Worm (Caenorhabditis elegans) whole organism, L4 larva: ENCODE measurements around the gene T08G3.6.
A peak's percentile ranks its signal among the peaks of the same experiment; 100 is the strongest.

ENCODE experiments used
- F10B5.3 ChIP-seq: sonication (generic microtip); optimal IDR thresholded peaks from 2 replicates; lab custom pipeline; 2016; ENCODE audit warnings: mild to moderate bottlenecking, missing genetic modification characterization, missing compliant biosample characterization
- F44E2.7 ChIP-seq: fragments of 200-800 bp; sonication (Bioruptor generic); IDR thresholded peaks from 2 replicates; pipeline ENCODE4 v2.1.2; 2022; ENCODE audit warnings: missing genetic modification characterization, missing compliant biosample characterization
- F49E8.2 ChIP-seq: sonication (generic microtip); optimal IDR thresholded peaks from 2 replicates; lab custom pipeline; 2016; ENCODE audit warnings: missing compliant biosample characterization, mild to moderate bottlenecking, missing genetic modification characterization, borderline replicate concordance
- R02D3.7 ChIP-seq: fragments of 150-350 bp; sonication (generic microtip); optimal IDR thresholded peaks from 3 replicates; lab custom pipeline; 2014; ENCODE audit warnings: missing biosample characterization, missing genetic modification characterization
- ZK337.2 ChIP-seq: fragments of 200-800 bp; sonication (Bioruptor generic); IDR thresholded peaks from 2 replicates; pipeline ENCODE4 v1.3.6; 2022; ENCODE audit warnings: missing genetic modification reagents, missing genetic modification characterization, missing compliant biosample characterization
- ZK546.5 ChIP-seq, 2 experiments: sonication (generic microtip); optimal IDR thresholded peaks; 2 replicates each; lab custom pipeline; 2017; ENCODE audit warnings: missing biosample characterization in 2 of 2, missing genetic modification characterization in 2 of 2
- aha-1 ChIP-seq: fragments of 150-350 bp; peaks from one replicate; lab custom pipeline; 2014; ENCODE audit warnings: missing biosample characterization, missing genetic modification characterization
- aly-2 ChIP-seq: sonication (generic microtip); optimal IDR thresholded peaks from 2 replicates; lab custom pipeline; 2018; ENCODE audit warnings: missing biosample characterization, missing genetic modification characterization
- ama-1 ChIP-seq: fragments of 150-350 bp; optimal IDR thresholded peaks from 2 replicates; lab custom pipeline; 2014; ENCODE audit warnings: inconsistent platforms, mixed read lengths
- attf-4 ChIP-seq: sonication (generic microtip); optimal IDR thresholded peaks from 3 replicates; lab custom pipeline; 2017; ENCODE audit warnings: missing biosample characterization, missing genetic modification characterization
- ceh-44 ChIP-seq: fragments of 200-800 bp; sonication (Bioruptor generic); IDR thresholded peaks from 2 replicates; pipeline ENCODE4 v1.3.6; 2022; ENCODE audit warnings: missing genetic modification reagents, missing genetic modification characterization, missing compliant biosample characterization
- ceh-62 ChIP-seq: sonication (generic microtip); optimal IDR thresholded peaks from 2 replicates; lab custom pipeline; 2017; ENCODE audit warnings: missing biosample characterization, missing genetic modification characterization
- dmd-6 ChIP-seq: fragments of 200-800 bp; sonication (Bioruptor generic); IDR thresholded peaks from 2 replicates; pipeline ENCODE4 v1.3.6; 2022; ENCODE audit warnings: missing genetic modification reagents, missing genetic modification characterization, missing compliant biosample characterization
- dmd-8 ChIP-seq: fragments of 200-800 bp; sonication (Bioruptor generic); IDR thresholded peaks from 2 replicates; pipeline ENCODE4 v1.3.6; 2022; ENCODE audit warnings: missing genetic modification characterization, missing compliant biosample characterization
- dpl-1 ChIP-seq: fragments of 150-350 bp; optimal IDR thresholded peaks from 2 replicates; lab custom pipeline; 2014; ENCODE audit warnings: missing biosample characterization, missing genetic modification reagents, missing genetic modification characterization
- dve-1 ChIP-seq: sonication (generic microtip); optimal IDR thresholded peaks from 2 replicates; lab custom pipeline; 2017; ENCODE audit warnings: antibody characterized with exemption, mild to moderate bottlenecking, missing genetic modification characterization, missing compliant biosample characterization; ENCODE audit not compliant: insufficient read depth
- fkh-10 ChIP-seq: fragments of 150-350 bp; optimal IDR thresholded peaks from 2 replicates; lab custom pipeline; 2014; ENCODE audit warnings: missing biosample characterization, missing genetic modification reagents, missing genetic modification characterization
- fos-1 ChIP-seq: fragments of 150-350 bp; optimal IDR thresholded peaks from 2 replicates; lab custom pipeline; 2014; ENCODE audit warnings: missing biosample characterization, missing genetic modification characterization
- hif-1 ChIP-seq, 2 experiments: sonication (generic microtip); optimal IDR thresholded peaks; 2 replicates each; lab custom pipeline; 2016 to 2017; ENCODE audit warnings: missing compliant biosample characterization in 2 of 2, missing genetic modification characterization in 2 of 2, missing genetic modification reagents in 2 of 2, missing genotype in 2 of 2, mild to moderate bottlenecking in 1 of 2
- lin-29 ChIP-seq: fragments of 200-800 bp; sonication (Bioruptor generic); IDR thresholded peaks from 2 replicates; pipeline ENCODE4 v1.3.6; 2022; ENCODE audit warnings: missing genetic modification reagents, missing genetic modification characterization, missing compliant biosample characterization
- lin-39 ChIP-seq: fragments of 150-350 bp; optimal IDR thresholded peaks from 2 replicates; lab custom pipeline; 2014; ENCODE audit warnings: missing biosample characterization, missing genetic modification reagents, missing genetic modification characterization
- lir-3 ChIP-seq: sonication (generic microtip); optimal IDR thresholded peaks from 2 replicates; lab custom pipeline; 2016; ENCODE audit warnings: mild to moderate bottlenecking, missing genetic modification characterization, missing compliant biosample characterization
- mdl-1 ChIP-seq, 2 experiments: fragments of 150-350 bp in 1 of 2; sonication (generic microtip) in 1 of 2; optimal IDR thresholded peaks; 2 replicates each; lab custom pipeline; 2014 to 2017; ENCODE audit warnings: missing biosample characterization in 2 of 2, missing genetic modification characterization in 2 of 2
- mep-1 ChIP-seq: fragments of 150-350 bp; sonication (generic microtip); optimal IDR thresholded peaks from 3 replicates; lab custom pipeline; 2014; ENCODE audit warnings: missing biosample characterization, missing genetic modification characterization
- mxl-3 ChIP-seq: fragments of 200-800 bp; sonication (Bioruptor generic); optimal IDR thresholded peaks from 2 replicates; lab custom pipeline; 2018; ENCODE audit warnings: mild to moderate bottlenecking, missing genetic modification characterization, missing compliant biosample characterization
- nhr-10 ChIP-seq: fragments of 150-350 bp; optimal IDR thresholded peaks from 2 replicates; lab custom pipeline; 2014; ENCODE audit warnings: missing biosample characterization, missing genetic modification characterization
- nhr-76 ChIP-seq: fragments of 150-350 bp; optimal IDR thresholded peaks from 2 replicates; lab custom pipeline; 2014; ENCODE audit warnings: missing biosample characterization, missing genetic modification characterization
- php-3 ChIP-seq: fragments of 200-800 bp; sonication (Bioruptor generic); IDR thresholded peaks from 2 replicates; pipeline ENCODE4 v1.3.6; 2022; ENCODE audit warnings: missing genetic modification reagents, missing genetic modification characterization, missing compliant biosample characterization
- saeg-2 ChIP-seq: fragments of 200-800 bp; sonication (Bioruptor generic); IDR thresholded peaks from 2 replicates; pipeline ENCODE4 v1.3.6; 2022; ENCODE audit warnings: missing genetic modification reagents, missing genetic modification characterization, missing compliant biosample characterization
- snpc-4 ChIP-seq: fragments of 150-350 bp; optimal IDR thresholded peaks from 2 replicates; lab custom pipeline; 2014; ENCODE audit warnings: missing biosample characterization, missing genetic modification characterization
- tra-1 ChIP-seq: fragments of 200-800 bp; sonication (Bioruptor generic); IDR thresholded peaks from 2 replicates; pipeline ENCODE4 v1.3.6; 2022; ENCODE audit warnings: missing genetic modification reagents, missing genetic modification characterization, missing compliant biosample characterization
- unc-130 ChIP-seq: sonication (generic microtip); optimal IDR thresholded peaks from 2 replicates; lab custom pipeline; 2016; ENCODE audit warnings: missing genetic modification reagents, missing genetic modification characterization, missing compliant biosample characterization
- unc-62 ChIP-seq, 3 experiments: fragments of 150-350 bp in 1 of 3; sonication (generic microtip); optimal IDR thresholded peaks in 2 of 3; peaks in 1 of 3; 1 replicate in 1 of 3; 2 replicates in 2 of 3; lab custom pipeline; 2014 to 2017; ENCODE audit warnings: missing biosample characterization in 3 of 3, missing genetic modification characterization in 3 of 3, missing genetic modification reagents in 3 of 3, missing genotype in 1 of 3
- zip-11 ChIP-seq: fragments of 200-800 bp; sonication (Bioruptor generic); IDR thresholded peaks from 2 replicates; pipeline ENCODE4 v1.3.6; 2022; ENCODE audit warnings: missing genetic modification characterization, missing compliant biosample characterization
- zip-2 ChIP-seq: fragments of 150-350 bp; optimal IDR thresholded peaks from 2 replicates; lab custom pipeline; 2014; ENCODE audit warnings: missing biosample characterization, missing genetic modification characterization

The T08G3.6 gene

DNA sequence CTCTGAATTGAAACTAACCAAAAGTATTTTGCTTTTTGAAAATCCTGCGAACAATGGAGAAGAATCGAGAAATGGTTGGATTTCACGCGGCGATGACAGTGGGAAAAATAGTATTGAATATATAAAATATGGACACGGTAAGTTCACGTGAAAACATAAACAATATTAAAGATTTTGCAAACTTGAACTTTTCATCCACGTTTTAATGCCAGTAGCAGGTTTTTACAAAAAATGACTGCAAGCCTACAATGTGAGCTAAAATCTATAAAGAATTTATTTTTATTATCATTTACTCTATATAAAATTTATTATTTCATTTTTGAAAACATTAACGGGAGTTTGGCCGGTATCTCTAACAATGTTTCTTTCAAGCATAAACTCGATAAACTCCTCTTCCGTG is 16.3 kb upstream of the T08G3.6 start, which contains the start of gene F26D2.10:
F26D2.10 (minus strand) TSS at position 101 of the 400 bp plus-strand sequence.
- TF ChIP-seq unc-130 (GFP tag; lab: Kevin White, UChicago) (no peak), dve-1 (no peak), lir-3 (tag; lab: Kevin White, UChicago) (no peak), R02D3.7 (tag; lab: Kevin White, UChicago) (no peak), ZK546.5 (tag; optimal IDR thresholded peaks at IDR 0.05; lab: Kevin White, UChicago) (no peak), php-3 (no peak), F44E2.7 (GFP tag; lab: Robert Waterston, UW) (no peak), nhr-76 (tag; lab: Kevin White, UChicago) (no peak), ceh-44 (GFP tag; lab: Robert Waterston, UW) (no peak), ama-1 (no peak), mep-1 (tag; lab: Kevin White, UChicago) (no peak), aly-2 (no peak), fkh-10 (GFP tag; lab: Kevin White, UChicago) (no peak), lin-29 (no peak), saeg-2 (GFP tag; lab: Robert Waterston, UW) (no peak), attf-4 (tag; lab: Kevin White, UChicago) (no peak), hif-1 (tag; optimal IDR thresholded peaks at IDR 0.05; lab: Kevin White, UChicago) (no peak), dmd-8 (GFP tag; lab: Robert Waterston, UW) (no peak)

DNA sequence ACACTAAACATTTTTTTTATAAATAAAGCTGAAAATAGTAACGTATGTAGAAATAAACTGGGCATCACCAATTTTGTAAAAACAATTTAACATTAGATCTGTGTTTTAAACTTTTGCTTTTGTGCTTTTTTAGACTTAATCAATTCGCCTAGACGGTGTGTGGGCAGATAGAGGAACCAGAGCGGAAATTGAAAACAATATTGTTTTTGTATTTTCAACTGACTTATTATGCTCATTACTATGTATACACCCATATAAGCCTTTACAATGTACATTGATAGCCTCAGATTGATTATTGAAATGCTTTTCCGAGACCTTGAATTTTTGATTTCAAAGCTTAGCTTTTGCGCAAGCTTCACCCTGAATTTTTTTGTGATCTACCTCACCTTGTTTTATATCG is 15.8 kb upstream of the T08G3.6 start, which contains the start of gene str-73:
str-73 (plus strand) TSS at position 301 of the 400 bp plus-strand sequence.
- TF ChIP-seq mep-1 (tag; lab: Kevin White, UChicago) = no peak
- no peak for TF ChIP-seq nhr-10 (tag; lab: Kevin White, UChicago)
- no peak for TF ChIP-seq dve-1
- no peak for TF ChIP-seq fos-1 (tag; lab: Kevin White, UChicago)
- no peak for TF ChIP-seq F49E8.2 (tag; lab: Kevin White, UChicago)
- TF ChIP-seq dpl-1 (GFP tag; lab: Kevin White, UChicago) = no peak
- no peak for TF ChIP-seq mxl-3 (GFP tag; lab: Kevin White, UChicago)
- TF ChIP-seq F44E2.7 (GFP tag; lab: Robert Waterston, UW) = no peak
- TF ChIP-seq zip-11 (GFP tag; lab: Robert Waterston, UW) = no peak
- no peak for TF ChIP-seq lin-39

DNA sequence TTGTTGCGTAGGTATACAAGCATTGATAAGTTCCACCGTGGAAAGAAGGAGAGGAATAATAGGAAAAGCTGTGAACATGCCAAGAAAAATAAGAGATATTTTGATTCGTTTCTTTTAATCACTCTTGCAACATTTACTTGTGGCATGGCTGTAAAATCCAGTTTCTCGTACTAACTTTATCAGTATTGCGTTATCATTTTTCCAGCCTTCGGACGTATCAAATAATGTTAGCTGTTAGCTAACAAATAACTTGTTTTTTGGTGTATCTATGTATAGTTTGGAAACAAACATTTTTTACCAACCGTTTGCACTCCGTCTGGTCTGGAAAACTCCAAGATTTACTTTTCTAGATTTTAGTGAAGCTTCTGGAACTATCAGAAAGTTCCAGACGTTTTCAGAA is 12.3 kb upstream of the T08G3.6 start, which contains the start of gene clec-234:
clec-234 (minus strand) TSS at position 101 of the 400 bp plus-strand sequence.
- TF ChIP-seq ZK337.2 (no peak), snpc-4 (tag; lab: Kevin White, UChicago) (no peak), zip-2 (no peak), mdl-1 (tag; optimal IDR thresholded peaks at IDR 0.05; lab: Kevin White, UChicago) (no peak), dmd-6 (GFP tag; lab: Robert Waterston, UW) (no peak), tra-1 (GFP tag; lab: Robert Waterston, UW) (no peak), ceh-62 (no peak), lir-3 (tag; lab: Kevin White, UChicago) (no peak), F10B5.3 (no peak), fkh-10 (GFP tag; lab: Kevin White, UChicago) (no peak)
- TF ChIP-seq, all 104 proteins: peak for 0

DNA sequence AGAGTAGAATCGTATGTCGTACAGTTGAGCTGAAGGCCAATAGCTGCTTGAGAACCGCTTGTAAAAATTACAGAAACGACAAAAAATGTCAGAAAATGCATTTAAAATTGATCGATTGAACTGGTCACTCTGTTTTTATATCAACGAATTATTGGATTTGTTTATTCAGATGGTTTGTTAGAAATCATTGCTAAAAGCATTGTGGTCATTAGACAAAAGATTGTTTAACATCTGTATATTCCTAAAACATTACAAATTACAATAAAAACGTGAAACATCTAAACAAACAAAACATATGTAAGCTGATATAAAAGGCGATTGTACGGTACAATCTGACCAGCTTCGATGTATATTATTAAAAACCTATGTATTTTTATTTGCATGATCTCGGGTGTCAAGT is 10.3 kb upstream of the T08G3.6 start, which contains the start of the genes F26D2.13 and F26D2.14:
F26D2.13 (minus strand) TSS at position 101 of the 400 bp plus-strand sequence.
F26D2.14 (plus strand) TSS at position 346 of the 400 bp plus-strand sequence.
- TF ChIP-seq aha-1 (tag; lab: Kevin White, UChicago) (peak; percentile 82), dmd-8 (GFP tag; lab: Robert Waterston, UW) (no peak), F10B5.3 (no peak)

DNA sequence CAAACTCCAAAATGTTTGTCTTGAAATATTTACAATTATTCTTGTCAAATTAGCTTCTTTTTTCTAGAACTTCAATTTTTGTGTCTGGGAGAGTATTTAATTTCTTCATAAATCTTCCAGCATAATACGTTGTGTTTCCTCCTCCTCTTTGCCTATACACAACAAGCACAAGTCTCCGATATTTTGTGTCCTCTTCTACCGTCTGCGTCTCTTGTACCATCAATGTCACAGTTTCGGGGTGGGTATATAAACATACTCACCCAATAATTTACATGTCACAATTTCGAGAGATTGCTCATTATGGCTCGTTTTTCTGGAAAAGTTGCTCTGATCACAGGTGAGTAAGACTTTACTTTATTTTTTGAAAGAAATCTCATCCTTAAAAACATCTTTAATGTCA is 8.2 kb upstream of the T08G3.6 start, which contains the start of gene F26D2.15:
F26D2.15 (plus strand) TSS at position 301 of the 400 bp plus-strand sequence.
- peak in 1 of 2 experiments; percentile 72 for TF ChIP-seq unc-62 (GFP tag; optimal IDR thresholded peaks at IDR 0.05 in 1 of 2; lab: Kevin White, UChicago)
- TF ChIP-seq unc-62 (tag; optimal IDR thresholded peaks at IDR 0.05; lab: Kevin White, UChicago) = no peak
- no peak for TF ChIP-seq tra-1 (GFP tag; lab: Robert Waterston, UW)
